Worm (Caenorhabditis elegans): Measurements from ENCODE around the gene T22B7.4.

ce11 chrX:5611155-5611554, 30.1 kb downstream of the T22B7.4 start, which contains the start of gene octr-1:
- TF ChIP-seq zfh-2 (GFP tag; conservative IDR thresholded peaks at IDR 0.05) = no peak
- no peak for TF ChIP-seq gei-17 (GFP tag; optimal IDR thresholded peaks at IDR 0.05)
- no peak for TF ChIP-seq aptf-2 (GFP tag; conservative IDR thresholded peaks at IDR 0.05)
- TF ChIP-seq nhr-27 (tag; optimal IDR thresholded peaks at IDR 0.05) = no peak
- no peak for TF ChIP-seq unc-62 (GFP tag; optimal IDR thresholded peaks at IDR 0.05)
- no peak for TF ChIP-seq mcd-1 (GFP tag; IDR thresholded peaks at IDR 0.05)
